Fruit fly (Drosophila melanogaster) whole organism, wandering third instar larva: ENCODE results near the gene CG4570.

ENCODE experiments used
- Abd-B ChIP-seq: fragments of >200 bp; optimal IDR thresholded peaks from 2 replicates; lab custom pipeline; 2017; ENCODE audit warnings: missing biosample characterization, missing genetic modification characterization
- CG32264 ChIP-seq: fragments of 200-800 bp; sonication (Bioruptor generic); optimal IDR thresholded peaks from 2 replicates; lab custom pipeline; 2016; ENCODE audit warnings: missing biosample characterization, missing genetic modification characterization
- CG9705 ChIP-seq: fragments of 200-800 bp; sonication (Bioruptor generic); optimal IDR thresholded peaks from 2 replicates; lab custom pipeline; 2018; ENCODE audit warnings: missing biosample characterization, mild to moderate bottlenecking, missing genetic modification characterization
- CrebA ChIP-seq: fragments of 200-800 bp; sonication (Bioruptor generic); optimal IDR thresholded peaks from 2 replicates; lab custom pipeline; 2016; ENCODE audit warnings: missing biosample characterization, mild to moderate bottlenecking, missing genetic modification characterization, borderline replicate concordance
- Dfd ChIP-seq: fragments of >200 bp; optimal IDR thresholded peaks from 2 replicates; lab custom pipeline; 2017; ENCODE audit warnings: missing biosample characterization, missing genetic modification characterization
- Dif ChIP-seq: fragments of 200-275, 200-300 bp; sonication (Bioruptor generic); optimal IDR thresholded peaks from 2 replicates; lab custom pipeline; 2018; ENCODE audit warnings: missing biosample characterization, missing genetic modification characterization; ENCODE audit not compliant: partially characterized antibody
- GATAd ChIP-seq: sonication (Bioruptor generic); optimal IDR thresholded peaks from 2 replicates; lab custom pipeline; 2016; ENCODE audit warnings: missing biosample characterization, missing genetic modification characterization
- HLH106 ChIP-seq: fragments of 200-800 bp; optimal IDR thresholded peaks from 3 replicates; lab custom pipeline; 2019; ENCODE audit warnings: missing biosample characterization, mild to moderate bottlenecking, missing genetic modification characterization, moderate library complexity
- Hnf4 ChIP-seq: fragments of 200-800 bp; sonication (Bioruptor generic); optimal IDR thresholded peaks from 2 replicates; lab custom pipeline; 2016; ENCODE audit warnings: missing biosample characterization, mild to moderate bottlenecking, missing genetic modification characterization
- Hr78 ChIP-seq: fragments of >200 bp; optimal IDR thresholded peaks from 2 replicates; lab custom pipeline; 2017; ENCODE audit warnings: missing biosample characterization, missing genetic modification characterization
- Hr83 ChIP-seq: fragments of 200-300 bp; sonication (Bioruptor generic); optimal IDR thresholded peaks from 2 replicates; lab custom pipeline; 2016; ENCODE audit warnings: missing biosample characterization, mild to moderate bottlenecking, missing genetic modification characterization, moderate library complexity; ENCODE audit not compliant: poor library complexity, severe bottlenecking
- Jra ChIP-seq: sonication (Bioruptor generic); optimal IDR thresholded peaks from 2 replicates; lab custom pipeline; 2016; ENCODE audit warnings: missing biosample characterization, missing genetic modification characterization
- Mio ChIP-seq: sonication (Bioruptor generic); optimal IDR thresholded peaks from 2 replicates; lab custom pipeline; 2016; ENCODE audit warnings: missing biosample characterization, missing genetic modification characterization
- Myc ChIP-seq: fragments of >200 bp; optimal IDR thresholded peaks from 2 replicates; lab custom pipeline; 2017
- N ChIP-seq: fragments of >200 bp; optimal IDR thresholded peaks from 2 replicates; lab custom pipeline; 2018; ENCODE audit warnings: missing biosample characterization, missing external identifiers, missing genetic modification characterization
- OdsH ChIP-seq: fragments of 200-800 bp; sonication (Bioruptor generic); optimal IDR thresholded peaks from 2 replicates; lab custom pipeline; 2016; ENCODE audit warnings: missing biosample characterization, mild to moderate bottlenecking, missing genetic modification characterization
- Rel ChIP-seq, 2 experiments: fragments of 200-800 bp; sonication (Bioruptor generic) in 1 of 2; optimal IDR thresholded peaks; 2 replicates in 1 of 2; 3 replicates in 1 of 2; lab custom pipeline; 2016 to 2019; ENCODE audit warnings: mild to moderate bottlenecking in 2 of 2, missing biosample characterization in 2 of 2, missing genetic modification characterization in 2 of 2, moderate library complexity in 1 of 2
- Sp1 ChIP-seq: fragments of 200-800 bp; sonication (Bioruptor generic); optimal IDR thresholded peaks from 3 replicates; lab custom pipeline; 2019; ENCODE audit warnings: missing biosample characterization, mild to moderate bottlenecking, missing genetic modification characterization, moderate library complexity
- Vsx2 ChIP-seq: fragments of 200-300, 225-300 bp; sonication (Bioruptor generic); optimal IDR thresholded peaks from 2 replicates; lab custom pipeline; 2018; ENCODE audit warnings: missing biosample characterization, missing genetic modification characterization; ENCODE audit not compliant: partially characterized antibody
- br ChIP-seq: fragments of 200-800 bp; sonication (Bioruptor generic); optimal IDR thresholded peaks from 2 replicates; lab custom pipeline; 2016; ENCODE audit warnings: missing biosample characterization, missing genetic modification characterization
- brk ChIP-seq: fragments of 200-800 bp; sonication (Bioruptor generic); optimal IDR thresholded peaks from 2 replicates; lab custom pipeline; 2016; ENCODE audit warnings: missing biosample characterization, mild to moderate bottlenecking, missing genetic modification characterization
- dl ChIP-seq, 2 experiments: fragments of 175-275, 200-275 bp in 1 of 2; fragments of 200-275 bp in 1 of 2; sonication (Bioruptor generic); optimal IDR thresholded peaks; lab custom pipeline; 2018; ENCODE audit warnings: mild to moderate bottlenecking in 2 of 2, missing biosample characterization in 2 of 2, missing genetic modification characterization in 2 of 2, moderate library complexity in 2 of 2; ENCODE audit not compliant: partially characterized antibody in 2 of 2, insufficient read depth in 1 of 2
- dmrt93B ChIP-seq: fragments of 200-800 bp; sonication (Bioruptor generic); optimal IDR thresholded peaks from 2 replicates; lab custom pipeline; 2018; ENCODE audit warnings: missing biosample characterization, mild to moderate bottlenecking, missing genetic modification characterization
- dsf ChIP-seq: sonication (Bioruptor generic); optimal IDR thresholded peaks from 2 replicates; lab custom pipeline; 2016; ENCODE audit warnings: missing biosample characterization, missing genetic modification characterization, borderline replicate concordance
- ey ChIP-seq: fragments of 200-800 bp; sonication (Bioruptor generic); optimal IDR thresholded peaks from 2 replicates; lab custom pipeline; 2016; ENCODE audit warnings: missing biosample characterization, missing genetic modification characterization
- foxo ChIP-seq, 2 experiments: fragments of 200-800 bp; sonication (Bioruptor generic); optimal IDR thresholded peaks; 2 replicates in 1 of 2; 3 replicates in 1 of 2; lab custom pipeline; 2016 to 2017; ENCODE audit warnings: missing biosample characterization in 2 of 2, missing genetic modification characterization in 2 of 2
- fru ChIP-seq: fragments of 200-800 bp; sonication (Bioruptor generic); optimal IDR thresholded peaks from 3 replicates; lab custom pipeline; 2016; ENCODE audit warnings: missing biosample characterization, mild to moderate bottlenecking, missing genetic modification characterization
- h ChIP-seq: fragments of 200-800 bp; sonication (Bioruptor generic); optimal IDR thresholded peaks from 3 replicates; lab custom pipeline; 2016; ENCODE audit warnings: missing biosample characterization, mild to moderate bottlenecking, missing genetic modification characterization
- jim ChIP-seq: fragments of 175-275, 200-325 bp; sonication (Bioruptor generic); optimal IDR thresholded peaks from 2 replicates; lab custom pipeline; 2016; ENCODE audit warnings: missing biosample characterization, mild to moderate bottlenecking, missing genetic modification characterization
- lola ChIP-seq: fragments of >200 bp; optimal IDR thresholded peaks from 2 replicates; lab custom pipeline; 2017; ENCODE audit warnings: missing biosample characterization, missing genetic modification characterization
- pan ChIP-seq: fragments of >200 bp; optimal IDR thresholded peaks from 2 replicates; lab custom pipeline; 2017
- psq ChIP-seq: fragments of 200-800 bp; sonication (Bioruptor generic); optimal IDR thresholded peaks from 3 replicates; lab custom pipeline; 2017; ENCODE audit warnings: missing biosample characterization, mild to moderate bottlenecking, missing genetic modification characterization, moderate library complexity
- rgr ChIP-seq: fragments of 200-800 bp; sonication (Bioruptor generic); optimal IDR thresholded peaks from 3 replicates; lab custom pipeline; 2016; ENCODE audit warnings: missing biosample characterization, mild to moderate bottlenecking, missing genetic modification characterization
- sage ChIP-seq: fragments of 200-800 bp; sonication (Bioruptor generic); optimal IDR thresholded peaks from 2 replicates; lab custom pipeline; 2016; ENCODE audit warnings: missing biosample characterization, mild to moderate bottlenecking, missing genetic modification characterization
- sv ChIP-seq: fragments of 200-800 bp; sonication (Bioruptor generic); optimal IDR thresholded peaks from 3 replicates; lab custom pipeline; 2016; ENCODE audit warnings: missing biosample characterization, missing genetic modification characterization
- tai ChIP-seq: sonication (Bioruptor generic); optimal IDR thresholded peaks from 2 replicates; lab custom pipeline; 2016; ENCODE audit warnings: missing biosample characterization, missing genetic modification characterization
- usp ChIP-seq: fragments of >200 bp; optimal IDR thresholded peaks from 2 replicates; lab custom pipeline; 2017; ENCODE audit warnings: missing biosample characterization, missing genetic modification characterization
- woc ChIP-seq: sonication (Bioruptor generic); optimal IDR thresholded peaks from 2 replicates; lab custom pipeline; 2016; ENCODE audit warnings: missing biosample characterization, mild to moderate bottlenecking, missing genetic modification characterization

The CG4570 gene

dm6 chr3R:10856618-10857017, at the start of gene CG4570:
CG4570 (plus strand) TSS chr3R:10856807.
- TF ChIP-seq fru (GFP tag; lab: Kevin White, UChicago) = no peak
- TF ChIP-seq N (GFP tag; lab: Kevin White, UChicago) = no peak
- no peak for TF ChIP-seq woc (GFP tag; lab: Kevin White, UChicago)

- peak; percentile 48 for TF ChIP-seq Myc (lab: Kevin White, UChicago)
- no peak for TF ChIP-seq CG9705 (GFP tag; lab: Kevin White, UChicago)
These were observed 41.6 kb upstream of the CG4570 start, which contains the start of the genes CG14693 and TTLL15 for dm6 chr3R:10815032-10815431. CG14693 (minus strand) TSS chr3R:10815047. TTLL15 (plus strand) TSS chr3R:10815288.

dm6 chr3R:10826796-10827524, 29.6 kb upstream of the CG4570 start, which contains the start of gene Cad86C:
Cad86C (plus strand) TSS chr3R:10827079.
- TF ChIP-seq Sp1 (GFP tag; lab: Kevin White, UChicago) (no peak), br (GFP tag; lab: Kevin White, UChicago) (no peak), OdsH (no peak), rgr (peak; percentile 6), h (GFP tag; lab: Kevin White, UChicago) (peak; percentile 33), Myc (lab: Kevin White, UChicago) (no peak), ey (GFP tag; lab: Kevin White, UChicago) (no peak), dsf (GFP tag; lab: Kevin White, UChicago) (no peak), sv (no peak), Hr83 (GFP tag; lab: Kevin White, UChicago) (peak; percentile 25), psq (GFP tag; lab: Kevin White, UChicago) (no peak), N (GFP tag; lab: Kevin White, UChicago) (no peak), brk (GFP tag; lab: Kevin White, UChicago) (peak; percentile 28), foxo (GFP tag; optimal IDR thresholded peaks at IDR 0.05; lab: Kevin White, UChicago) (no peak), Vsx2 (peak; percentile 93), tai (GFP tag; lab: Kevin White, UChicago) (no peak), CG32264 (no peak), Hnf4 (GFP tag; lab: Kevin White, UChicago) (no peak), fru (GFP tag; lab: Kevin White, UChicago) (no peak), dl (GFP tag; optimal IDR thresholded peaks at IDR 0.05; lab: Kevin White, UChicago; ENCODE audit: insufficient read depth in 1 of 2, partially characterized antibody in 2 of 2) (peak; percentile 77 to 93), Dfd (GFP tag; lab: Kevin White, UChicago) (no peak), Mio (no peak), Rel (GFP tag; optimal IDR thresholded peaks at IDR 0.05; lab: Kevin White, UChicago) (peak; percentile 67), Rel (tag; optimal IDR thresholded peaks at IDR 0.05; lab: Kevin White, UChicago) (no peak), usp (no peak), jim (GFP tag; lab: Kevin White, UChicago) (no peak), sage (GFP tag; lab: Kevin White, UChicago) (peak; percentile 11), Jra (GFP tag; lab: Kevin White, UChicago) (no peak), HLH106 (tag; lab: Kevin White, UChicago) (no peak), woc (GFP tag; lab: Kevin White, UChicago) (no peak), pan (lab: Kevin White, UChicago) (no peak), lola (GFP tag; lab: Kevin White, UChicago) (no peak), Hr78 (no peak), GATAd (GFP tag; lab: Kevin White, UChicago) (no peak), CrebA (GFP tag; lab: Kevin White, UChicago) (peak; percentile 4), dmrt93B (GFP tag; lab: Kevin White, UChicago) (no peak), Dif (peak; percentile 93), Abd-B (GFP tag; lab: Kevin White, UChicago) (no peak), CG9705 (GFP tag; lab: Kevin White, UChicago) (no peak)
